Fruit fly (Drosophila melanogaster) whole organism, embryonic: Measurements from ENCODE around the gene CG14400.
A peak's percentile ranks its signal among the peaks of the same experiment; 100 is the strongest.

ENCODE experiments used
- ATbp ChIP-seq: fragments of 200-800 bp; sonication (Bioruptor generic); optimal IDR thresholded peaks from 2 replicates; lab custom pipeline; 2017; ENCODE audit warnings: missing biosample characterization, mild to moderate bottlenecking, missing genetic modification characterization, missing genetic modification reagents
- Awh ChIP-seq: fragments of 200-800 bp; sonication (Bioruptor generic); IDR thresholded peaks from 2 replicates; pipeline ENCODE4, ENCODE4 v1.3.6; 2022; ENCODE audit warnings: missing biosample characterization, missing genetic modification characterization
- B-H2 ChIP-seq: fragments of 200-800 bp; sonication (Bioruptor generic); optimal IDR thresholded peaks from 2 replicates; lab custom pipeline; 2018; ENCODE audit warnings: missing biosample characterization, mild to moderate bottlenecking, missing genetic modification characterization
- CG11085 ChIP-seq: fragments of 200-800 bp; sonication (Bioruptor generic); IDR thresholded peaks from 2 replicates; pipeline ENCODE4 v1.3.6; 2022; ENCODE audit warnings: missing biosample characterization, missing genetic modification characterization
- CG15011 ChIP-seq: fragments of 200-800 bp; sonication (Bioruptor generic); optimal IDR thresholded peaks from 3 replicates; lab custom pipeline; 2018; ENCODE audit warnings: missing biosample characterization, mild to moderate bottlenecking, missing genetic modification characterization
- CG16779 ChIP-seq: fragments of 200-800 bp; sonication (Bioruptor generic); IDR thresholded peaks from 2 replicates; pipeline ENCODE4 v1.3.6; 2022; ENCODE audit warnings: missing biosample characterization, missing genetic modification characterization
- CG16813 ChIP-seq: fragments of 200-800 bp; sonication (Bioruptor generic); IDR thresholded peaks from 3 replicates; pipeline ENCODE4 v1.3.6; 2022; ENCODE audit warnings: missing biosample characterization, missing genetic modification characterization; ENCODE audit not compliant: partially characterized antibody
- CG17359 ChIP-seq: fragments of 200-800 bp; sonication (Bioruptor generic); optimal IDR thresholded peaks from 3 replicates; lab custom pipeline; 2018; ENCODE audit warnings: missing biosample characterization, mild to moderate bottlenecking, missing genetic modification characterization, moderate library complexity
- CG17568 ChIP-seq: fragments of 200-800 bp; sonication (Bioruptor generic); optimal IDR thresholded peaks from 2 replicates; lab custom pipeline; 2018; ENCODE audit warnings: missing biosample characterization, mild to moderate bottlenecking, missing genetic modification characterization, moderate library complexity
- CG17912 ChIP-seq: fragments of 200-800 bp; sonication (Bioruptor generic); optimal IDR thresholded peaks from 2 replicates; lab custom pipeline; 2018; ENCODE audit warnings: missing biosample characterization, mild to moderate bottlenecking, missing genetic modification characterization
- CG2875 ChIP-seq: fragments of 200-800 bp; sonication (Bioruptor generic); optimal IDR thresholded peaks from 2 replicates; lab custom pipeline; 2017; ENCODE audit warnings: missing biosample characterization, mild to moderate bottlenecking, missing genetic modification characterization, missing genetic modification reagents
- CG31388 ChIP-seq: fragments of 200-800 bp; sonication (Bioruptor generic); optimal IDR thresholded peaks from 2 replicates; lab custom pipeline; 2016; ENCODE audit warnings: missing biosample characterization, missing genetic modification characterization
- CG33557 ChIP-seq: fragments of 200-800 bp; sonication (Bioruptor generic); optimal IDR thresholded peaks from 2 replicates; lab custom pipeline; 2019; ENCODE audit warnings: missing biosample characterization, mild to moderate bottlenecking, missing genetic modification characterization, moderate library complexity
- CG4328 ChIP-seq: fragments of 200-800 bp; sonication (Bioruptor generic); optimal IDR thresholded peaks from 3 replicates; lab custom pipeline; 2017; ENCODE audit warnings: missing biosample characterization, missing genetic modification reagents, missing genetic modification characterization
- CG5180 ChIP-seq: fragments of 200-800 bp; sonication (Bioruptor generic); optimal IDR thresholded peaks from 3 replicates; lab custom pipeline; 2017; ENCODE audit warnings: missing biosample characterization, missing genetic modification characterization, mild to moderate bottlenecking, moderate library complexity, missing genetic modification reagents
- CG6254 ChIP-seq: fragments of 200-800 bp; sonication (Bioruptor generic); optimal IDR thresholded peaks from 3 replicates; lab custom pipeline; 2017; ENCODE audit warnings: mild to moderate bottlenecking, missing biosample characterization, missing genetic modification reagents, missing genetic modification characterization
- CG6765 ChIP-seq: fragments of 200-800 bp; sonication (Bioruptor generic); optimal IDR thresholded peaks from 3 replicates; lab custom pipeline; 2017; ENCODE audit warnings: missing biosample characterization, mild to moderate bottlenecking, missing genetic modification characterization
- CG8924 ChIP-seq: fragments of 200-800 bp; optimal IDR thresholded peaks from 3 replicates; lab custom pipeline; 2019; ENCODE audit warnings: missing biosample characterization, mild to moderate bottlenecking, missing genetic modification characterization, moderate library complexity
- CG9437 ChIP-seq: fragments of 200-800 bp; sonication (Bioruptor generic); optimal IDR thresholded peaks from 2 replicates; lab custom pipeline; 2018; ENCODE audit warnings: missing biosample characterization, mild to moderate bottlenecking, missing genetic modification characterization
- CG9797 ChIP-seq: fragments of 200-800 bp; sonication (Bioruptor generic); optimal IDR thresholded peaks from 3 replicates; lab custom pipeline; 2018; ENCODE audit warnings: missing biosample characterization, mild to moderate bottlenecking, missing genetic modification characterization
- D ChIP-seq, 2 experiments: fragments of 200-800 bp in 1 of 2; fragments of >200 bp in 1 of 2; sonication (Bioruptor generic) in 1 of 2; optimal IDR thresholded peaks; 2 replicates in 1 of 2; 3 replicates in 1 of 2; lab custom pipeline; 2017; ENCODE audit warnings: mild to moderate bottlenecking in 1 of 2, missing biosample characterization in 1 of 2, missing genetic modification characterization in 1 of 2, missing genetic modification reagents in 1 of 2
- E2f1 ChIP-seq: fragments of 200-800 bp; sonication (Bioruptor generic); IDR thresholded peaks from 2 replicates; pipeline ENCODE4 v1.3.6; 2022; ENCODE audit warnings: missing biosample characterization, missing genetic modification characterization
- Fer1 ChIP-seq: fragments of 200-800 bp; sonication (Bioruptor generic); optimal IDR thresholded peaks from 2 replicates; lab custom pipeline; 2017; ENCODE audit warnings: missing biosample characterization, mild to moderate bottlenecking, missing genetic modification characterization
- HLHmδ ChIP-seq: fragments of 200-800 bp; sonication (Bioruptor generic); optimal IDR thresholded peaks from 2 replicates; lab custom pipeline; 2018; ENCODE audit warnings: missing biosample characterization, mild to moderate bottlenecking, missing genetic modification characterization, moderate library complexity
- Hmx ChIP-seq: fragments of 200-800 bp; sonication (Bioruptor generic); optimal IDR thresholded peaks from 2 replicates; lab custom pipeline; 2016; ENCODE audit warnings: missing biosample characterization, missing genetic modification characterization
- Lpt ChIP-seq: fragments of >200 bp; optimal IDR thresholded peaks from 2 replicates; lab custom pipeline; 2018; ENCODE audit warnings: missing biosample characterization, missing genetic modification characterization
- Max ChIP-seq: fragments of 200-800 bp; sonication (Bioruptor generic); optimal IDR thresholded peaks from 2 replicates; lab custom pipeline; 2016; ENCODE audit warnings: missing biosample characterization, mild to moderate bottlenecking, missing genetic modification characterization
- Mrtf ChIP-seq: fragments of 200-800 bp; sonication (Bioruptor generic); IDR thresholded peaks from 3 replicates; pipeline ENCODE4 v1.3.6; 2022; ENCODE audit warnings: missing biosample characterization, missing genetic modification characterization
- Rx ChIP-seq: fragments of 200-800 bp; sonication (Bioruptor generic); IDR thresholded peaks from 2 replicates; pipeline ENCODE4 v1.3.6; 2022; ENCODE audit warnings: missing biosample characterization, missing genetic modification characterization
- Side ChIP-seq: fragments of 200-800 bp; sonication (Bioruptor generic); optimal IDR thresholded peaks from 2 replicates; lab custom pipeline; 2016; ENCODE audit warnings: missing biosample characterization, missing genetic modification characterization
- Spps ChIP-seq: fragments of 200-800 bp; sonication (Bioruptor generic); optimal IDR thresholded peaks from 2 replicates; lab custom pipeline; 2018; ENCODE audit warnings: missing biosample characterization, mild to moderate bottlenecking, missing genetic modification characterization
- TFAM ChIP-seq: fragments of 200-800 bp; sonication (Bioruptor generic); optimal IDR thresholded peaks from 2 replicates; lab custom pipeline; 2017; ENCODE audit warnings: missing biosample characterization, missing genetic modification characterization, inconsistent platforms
- aop ChIP-seq: fragments of 200-800 bp; sonication (Bioruptor generic); IDR thresholded peaks from 2 replicates; pipeline ENCODE4 v1.3.6; 2022; ENCODE audit warnings: missing biosample characterization, missing genetic modification characterization
- fd64A ChIP-seq: fragments of 200-800 bp; sonication (Bioruptor generic); optimal IDR thresholded peaks from 3 replicates; lab custom pipeline; 2018; ENCODE audit warnings: missing biosample characterization, mild to moderate bottlenecking, missing genetic modification characterization
- gsb-n ChIP-seq: fragments of 200-800 bp; sonication (Bioruptor generic); optimal IDR thresholded peaks from 3 replicates; lab custom pipeline; 2018; ENCODE audit warnings: missing biosample characterization, mild to moderate bottlenecking, missing genetic modification characterization
- hbn ChIP-seq: fragments of 200-800 bp; sonication (Bioruptor generic); IDR thresholded peaks from 2 replicates; pipeline ENCODE4 v1.3.6; 2022; ENCODE audit warnings: missing biosample characterization, missing genetic modification characterization; ENCODE audit not compliant: partially characterized antibody
- jing ChIP-seq: fragments of 200-800 bp; sonication (Bioruptor generic); optimal IDR thresholded peaks from 2 replicates; lab custom pipeline; 2018; ENCODE audit warnings: missing biosample characterization, mild to moderate bottlenecking, missing genetic modification characterization
- kah ChIP-seq: fragments of 200-800 bp; sonication (Bioruptor generic); optimal IDR thresholded peaks from 2 replicates; lab custom pipeline; 2018; ENCODE audit warnings: missing biosample characterization, mild to moderate bottlenecking, missing genetic modification characterization
- lmd ChIP-seq: fragments of 200-800 bp; sonication (Bioruptor generic); IDR thresholded peaks from 2 replicates; pipeline ENCODE4 v1.3.6; 2022; ENCODE audit warnings: missing biosample characterization, missing genetic modification characterization
- lola ChIP-seq, 3 experiments: fragments of >200 bp in 2 of 3; fragments of 200-800 bp in 1 of 3; sonication (Bioruptor generic) in 1 of 3; optimal IDR thresholded peaks; 2 replicates each; lab custom pipeline; 2017 to 2019; ENCODE audit warnings: missing biosample characterization in 3 of 3, missing genetic modification characterization in 3 of 3, mild to moderate bottlenecking in 1 of 3, moderate library complexity in 1 of 3
- maf-S ChIP-seq: fragments of 200-800 bp; sonication (Bioruptor generic); optimal IDR thresholded peaks from 2 replicates; lab custom pipeline; 2016; ENCODE audit warnings: missing biosample characterization, missing genetic modification characterization
- row ChIP-seq: fragments of 200-800 bp; sonication (Bioruptor generic); IDR thresholded peaks from 3 replicates; pipeline ENCODE4 v1.3.6; 2022; ENCODE audit warnings: missing biosample characterization, missing genetic modification characterization
- run ChIP-seq: fragments of 200-800 bp; sonication (Bioruptor generic); optimal IDR thresholded peaks from 3 replicates; lab custom pipeline; 2018; ENCODE audit warnings: missing biosample characterization, mild to moderate bottlenecking, missing genetic modification characterization
- seq ChIP-seq: fragments of 200-800 bp; sonication (Bioruptor generic); IDR thresholded peaks from 2 replicates; pipeline ENCODE4 v1.3.6; 2022; ENCODE audit warnings: missing biosample characterization, missing genetic modification characterization
- shn ChIP-seq: fragments of 200-800 bp; sonication (Bioruptor generic); optimal IDR thresholded peaks from 3 replicates; lab custom pipeline; 2016; ENCODE audit warnings: missing biosample characterization, missing genetic modification characterization
- so ChIP-seq: fragments of 200-800 bp; sonication (Bioruptor generic); IDR thresholded peaks from 3 replicates; pipeline ENCODE4 v1.3.6; 2022; ENCODE audit warnings: missing biosample characterization, missing genetic modification characterization
- tll ChIP-seq, 2 experiments: fragments of 200-800 bp in 1 of 2; fragments of >200 bp in 1 of 2; sonication (Bioruptor generic) in 1 of 2; optimal IDR thresholded peaks; 2 replicates each; lab custom pipeline; 2017 to 2019; ENCODE audit warnings: missing biosample characterization in 2 of 2, missing genetic modification characterization in 2 of 2, mild to moderate bottlenecking in 1 of 2, moderate library complexity in 1 of 2
- toy ChIP-seq: fragments of 200-800 bp; sonication (Bioruptor generic); IDR thresholded peaks from 2 replicates; pipeline ENCODE4 v1.3.6; 2022; ENCODE audit warnings: missing biosample characterization, missing genetic modification characterization
- trh ChIP-seq: fragments of 200-800 bp; sonication (Bioruptor generic); optimal IDR thresholded peaks from 2 replicates; lab custom pipeline; 2016; ENCODE audit warnings: missing biosample characterization, missing genetic modification characterization

Gene CG14400

dm6 chr2L:20811039-20811652 lies 46.5 kb downstream of the CG14400 start (continued):
- TF ChIP-seq so (GFP tag; lab: Robert Waterston, UW): peak; percentile 64; the same call in 2 of the 3 replicates
- TF ChIP-seq kah (GFP tag; lab: Kevin White, UChicago): no peak
- TF ChIP-seq D (optimal IDR thresholded peaks at IDR 0.05; lab: Kevin White, UChicago): no peak
- TF ChIP-seq D (GFP tag; optimal IDR thresholded peaks at IDR 0.05; lab: Kevin White, UChicago): peak; percentile 17
- TF ChIP-seq TFAM: no peak
- peak; percentile 34 for TF ChIP-seq gsb-n (tag; lab: Kevin White, UChicago)
- no peak for TF ChIP-seq tll (GFP tag; optimal IDR thresholded peaks at IDR 0.05; lab: Kevin White, UChicago)
- peak; percentile 26; the same call in 1 of the 2 replicates for TF ChIP-seq seq (GFP tag; lab: Robert Waterston, UW)
- no peak for TF ChIP-seq lola (GFP tag; optimal IDR thresholded peaks at IDR 0.05; lab: Kevin White, UChicago)
- peak; percentile 70 for TF ChIP-seq row (GFP tag; lab: Robert Waterston, UW)
- TF ChIP-seq CG33557: no peak
- peak; percentile 10 for TF ChIP-seq jing (GFP tag; lab: Kevin White, UChicago)
- TF ChIP-seq lmd (GFP tag; lab: Robert Waterston, UW): peak; percentile 53; the same call in 1 of the 2 replicates
- no peak for TF ChIP-seq aop (GFP tag; lab: Robert Waterston, UW)
- no peak for TF ChIP-seq B-H2 (GFP tag; lab: Kevin White, UChicago)
- TF ChIP-seq Mrtf (GFP tag; lab: Robert Waterston, UW): no peak
- TF ChIP-seq CG17568 (GFP tag; lab: Kevin White, UChicago): peak; percentile 34
- TF ChIP-seq hbn (GFP tag; lab: Robert Waterston, UW): no peak
- TF ChIP-seq run (tag; lab: Kevin White, UChicago): no peak
- TF ChIP-seq CG6765 (GFP tag; lab: Kevin White, UChicago): no peak
- peak; percentile 74 for TF ChIP-seq CG17359 (tag; lab: Kevin White, UChicago)
- TF ChIP-seq CG5180: peak; percentile 28
- no peak for TF ChIP-seq CG6254 (GFP tag; lab: Kevin White, UChicago)
- TF ChIP-seq CG2875: no peak
- TF ChIP-seq trh: no peak
- peak; percentile 61 for TF ChIP-seq Fer1
- TF ChIP-seq CG31388 (GFP tag; lab: Kevin White, UChicago): no peak
- TF ChIP-seq maf-S (GFP tag; lab: Kevin White, UChicago): no peak
- no peak for TF ChIP-seq CG15011 (GFP tag; lab: Kevin White, UChicago)
- TF ChIP-seq ATbp (GFP tag; lab: Kevin White, UChicago): peak; percentile 55
- peak; percentile 57 for TF ChIP-seq CG8924 (tag; lab: Kevin White, UChicago)
- TF ChIP-seq CG17912 (GFP tag; lab: Kevin White, UChicago): no peak
- TF ChIP-seq CG16779 (GFP tag; lab: Robert Waterston, UW): no peak
- TF ChIP-seq Rx: no peak
- no peak for TF ChIP-seq CG11085 (GFP tag; lab: Robert Waterston, UW)
- TF ChIP-seq CG16813 (GFP tag; lab: Robert Waterston, UW): no peak
- peak; percentile 55; the same call in 1 of the 2 replicates for TF ChIP-seq E2f1 (GFP tag; lab: Robert Waterston, UW)
- TF ChIP-seq toy (GFP tag; lab: Robert Waterston, UW): no peak
- TF ChIP-seq Max (GFP tag; lab: Kevin White, UChicago): no peak
- no peak for TF ChIP-seq Hmx (GFP tag; lab: Kevin White, UChicago)
- TF ChIP-seq Awh (GFP tag; lab: Robert Waterston, UW): peak; percentile 57; the same call in 1 of the 2 replicates
- no peak for TF ChIP-seq HLHmδ (GFP tag; lab: Kevin White, UChicago)
- TF ChIP-seq CG9437 (GFP tag; lab: Kevin White, UChicago): peak; percentile 38
- TF ChIP-seq Side: no peak
- TF ChIP-seq CG4328 (GFP tag; lab: Kevin White, UChicago): no peak
- TF ChIP-seq shn: no peak
- TF ChIP-seq fd64A (GFP tag; lab: Kevin White, UChicago): no peak
- no peak for TF ChIP-seq Spps (tag; lab: Kevin White, UChicago)
- TF ChIP-seq CG9797 (GFP tag; lab: Kevin White, UChicago): no peak
- TF ChIP-seq Lpt: no peak
